Worm (Caenorhabditis elegans) whole organism, late embryonic: Measurements from ENCODE around the gene H17B01.5.

Source experiments
- Y22D7AL.16 ChIP-seq: sonication (generic microtip); optimal IDR thresholded peaks from 2 replicates; lab custom pipeline; 2016; ENCODE audit warnings: missing genetic modification characterization, missing compliant biosample characterization
- ama-1 ChIP-seq: fragments of 150-350 bp; optimal IDR thresholded peaks from 2 replicates; lab custom pipeline; 2014
- ceh-22 ChIP-seq: sonication (generic microtip); optimal IDR thresholded peaks from 2 replicates; lab custom pipeline; 2017; ENCODE audit warnings: missing biosample characterization, missing genetic modification characterization
- ceh-34 ChIP-seq: sonication (generic microtip); optimal IDR thresholded peaks from 2 replicates; lab custom pipeline; 2016; ENCODE audit warnings: mild to moderate bottlenecking, missing genetic modification characterization, missing compliant biosample characterization
- dmd-4 ChIP-seq: sonication (generic microtip); optimal IDR thresholded peaks from 2 replicates; lab custom pipeline; 2016; ENCODE audit warnings: borderline replicate concordance, missing genetic modification characterization, missing compliant biosample characterization
- ets-4 ChIP-seq: sonication (generic microtip); optimal IDR thresholded peaks from 2 replicates; lab custom pipeline; 2016; ENCODE audit warnings: missing genetic modification characterization, missing compliant biosample characterization
- lim-6 ChIP-seq: sonication (generic microtip); optimal IDR thresholded peaks from 2 replicates; lab custom pipeline; 2016; ENCODE audit warnings: missing genetic modification characterization, missing compliant biosample characterization
- nhr-11 ChIP-seq: fragments of 150-350 bp; optimal IDR thresholded peaks from 2 replicates; lab custom pipeline; 2014; ENCODE audit warnings: missing biosample characterization, missing genetic modification characterization
- odd-2 ChIP-seq: sonication (generic microtip); optimal IDR thresholded peaks from 2 replicates; lab custom pipeline; 2017; ENCODE audit warnings: antibody characterized with exemption, mild to moderate bottlenecking, missing genetic modification characterization, missing compliant biosample characterization
- rnt-1 ChIP-seq: sonication (generic microtip); optimal IDR thresholded peaks from 2 replicates; lab custom pipeline; 2016; ENCODE audit warnings: missing genetic modification characterization, missing compliant biosample characterization
- sox-4 ChIP-seq: sonication (generic microtip); optimal IDR thresholded peaks from 2 replicates; lab custom pipeline; 2017; ENCODE audit warnings: mild to moderate bottlenecking, missing genetic modification characterization, inconsistent platforms, missing compliant biosample characterization
- syd-9 ChIP-seq: sonication (generic microtip); optimal IDR thresholded peaks from 2 replicates; lab custom pipeline; 2016; ENCODE audit warnings: mild to moderate bottlenecking, missing genetic modification characterization, moderate library complexity, missing compliant biosample characterization
- tbx-2 ChIP-seq: sonication (generic microtip); optimal IDR thresholded peaks from 2 replicates; lab custom pipeline; 2016; ENCODE audit warnings: missing genetic modification characterization, missing compliant biosample characterization
- unc-86 ChIP-seq: sonication (generic microtip); optimal IDR thresholded peaks from 2 replicates; lab custom pipeline; 2016; ENCODE audit warnings: missing genetic modification characterization, missing compliant biosample characterization

- no peak for TF ChIP-seq ets-4
- TF ChIP-seq dmd-4 (tag; lab: Kevin White, UChicago): no peak
- no peak for TF ChIP-seq syd-9 (tag; lab: Kevin White, UChicago)
- TF ChIP-seq odd-2 (tag; lab: Kevin White, UChicago): no peak
- TF ChIP-seq lim-6 (tag; lab: Kevin White, UChicago): no peak
- TF ChIP-seq nhr-11 (tag; lab: Kevin White, UChicago): no peak
- TF ChIP-seq ceh-22 (tag; lab: Kevin White, UChicago): no peak
- TF ChIP-seq ceh-34 (tag; lab: Kevin White, UChicago): no peak
- TF ChIP-seq ama-1 (lab: Kevin White, UChicago): no peak
- TF ChIP-seq sox-4 (tag; lab: Kevin White, UChicago): no peak
- no peak for TF ChIP-seq unc-86
- no peak for TF ChIP-seq rnt-1 (tag; lab: Kevin White, UChicago)
- TF ChIP-seq Y22D7AL.16 (tag; lab: Kevin White, UChicago): no peak
- no peak for TF ChIP-seq tbx-2 (tag; lab: Kevin White, UChicago)
Observed at ce11 chrII:1500959-1501358, 27.6 kb upstream of the H17B01.5 start.
